Worm (Caenorhabditis elegans) whole organism, L1 larva: ENCODE measurements around the gene Y113G7B.28.

Source experiments
- nhr-11 ChIP-seq: fragments of 150-350 bp; optimal IDR thresholded peaks from 2 replicates; lab custom pipeline; 2014; ENCODE audit warnings: missing biosample characterization, missing genetic modification characterization
- nhr-237 ChIP-seq: fragments of 150-350 bp; optimal IDR thresholded peaks from 2 replicates; lab custom pipeline; 2014; ENCODE audit warnings: missing biosample characterization, missing genetic modification characterization
- pag-3 ChIP-seq: sonication (generic microtip); optimal IDR thresholded peaks from 2 replicates; lab custom pipeline; 2017; ENCODE audit warnings: missing genetic modification characterization, mild to moderate bottlenecking, missing compliant biosample characterization, antibody characterized with exemption, borderline replicate concordance; ENCODE audit not compliant: insufficient read depth
- tbx-2 ChIP-seq: sonication (generic microtip); optimal IDR thresholded peaks from 2 replicates; lab custom pipeline; 2016; ENCODE audit warnings: missing genetic modification characterization, missing compliant biosample characterization

DNA sequence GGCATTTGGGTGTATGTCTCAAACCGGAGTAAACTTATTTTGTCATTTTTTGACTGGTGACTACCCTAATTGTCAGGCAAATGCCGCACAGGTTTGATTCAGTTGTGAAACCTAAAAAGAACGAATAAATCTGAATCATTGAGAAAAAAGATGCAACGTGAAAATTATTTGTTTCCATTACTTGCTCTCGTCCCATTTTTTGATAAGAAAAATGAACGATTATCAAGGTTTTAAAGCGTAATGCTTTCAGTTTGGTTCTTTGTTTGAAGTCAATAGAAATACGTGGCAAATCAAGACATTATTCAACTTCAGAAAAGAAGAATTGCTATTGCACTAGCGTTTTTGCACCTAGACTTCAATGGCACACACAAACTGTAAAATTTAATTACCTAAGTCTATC lies 16.8 kb downstream of the Y113G7B.28 start, which contains the start of gene Y113G7B.12:
- no peak for TF ChIP-seq nhr-237
- no peak for TF ChIP-seq pag-3 (tag; lab: Kevin White, UChicago)
- no peak for TF ChIP-seq nhr-11 (tag; lab: Kevin White, UChicago)
- no peak for TF ChIP-seq tbx-2
